Fruit fly (Drosophila melanogaster) whole organism, pupa: ENCODE measurements around the gene CG31650.

Source experiments
- CG10348 ChIP-seq: fragments of 200-800 bp; sonication (Bioruptor generic); IDR thresholded peaks from 2 replicates; pipeline ENCODE4 v1.3.6; 2022; ENCODE audit warnings: missing biosample characterization, missing genetic modification characterization
- CG12605 ChIP-seq: fragments of 200-800 bp; sonication (Bioruptor generic); IDR thresholded peaks from 2 replicates; pipeline ENCODE4 v1.3.6; 2022; ENCODE audit warnings: missing biosample characterization, missing genetic modification characterization
- CG15710 ChIP-seq: fragments of 200-800 bp; sonication (Bioruptor generic); optimal IDR thresholded peaks from 2 replicates; lab custom pipeline; 2018; ENCODE audit warnings: missing biosample characterization, mild to moderate bottlenecking, missing genetic modification characterization, moderate library complexity
- CG34367 ChIP-seq: fragments of 200-800 bp; sonication (Bioruptor generic); optimal IDR thresholded peaks from 2 replicates; lab custom pipeline; 2018; ENCODE audit warnings: missing biosample characterization, mild to moderate bottlenecking, missing genetic modification characterization
- EcR ChIP-seq: fragments of 200-800 bp; sonication (Bioruptor generic); optimal IDR thresholded peaks from 3 replicates; lab custom pipeline; 2019; ENCODE audit warnings: missing biosample characterization, missing genetic modification characterization, mild to moderate bottlenecking, moderate library complexity, missing genetic modification reagents
- Snoo ChIP-seq: fragments of 200-800 bp; sonication (Bioruptor generic); optimal IDR thresholded peaks from 3 replicates; lab custom pipeline; 2017; ENCODE audit warnings: missing biosample characterization, mild to moderate bottlenecking, missing genetic modification characterization, inconsistent platforms
- fd96Ca ChIP-seq: fragments of 200-800 bp; sonication (Bioruptor generic); IDR thresholded peaks from 3 replicates; pipeline ENCODE4 v1.3.6; 2022; ENCODE audit warnings: missing biosample characterization, missing genetic modification characterization
- gl ChIP-seq: fragments of 200-800 bp; sonication (Bioruptor generic); optimal IDR thresholded peaks from 2 replicates; lab custom pipeline; 2018; ENCODE audit warnings: missing biosample characterization, mild to moderate bottlenecking, missing genetic modification characterization
- rn ChIP-seq: fragments of 200-800 bp; sonication (Bioruptor generic); IDR thresholded peaks from 2 replicates; pipeline ENCODE4 v1.3.6; 2022; ENCODE audit warnings: missing biosample characterization, missing genetic modification characterization

dm6 chr2L:5060952-5061478 lies 16.5 kb upstream of the CG31650 start:
- no peak for TF ChIP-seq fd96Ca
- TF ChIP-seq Snoo (tag; lab: Kevin White, UChicago), result no peak
- TF ChIP-seq gl, result no peak
- TF ChIP-seq CG15710 (tag; lab: Kevin White, UChicago), result no peak
- no peak for TF ChIP-seq CG12605 (GFP tag; lab: Robert Waterston, UW)
- TF ChIP-seq rn (GFP tag; lab: Robert Waterston, UW), result no peak
- no peak for TF ChIP-seq EcR (GFP tag; lab: Kevin White, UChicago)
- TF ChIP-seq CG10348 (GFP tag; lab: Robert Waterston, UW), result no peak
- TF ChIP-seq CG34367 (tag; lab: Kevin White, UChicago), result no peak
